Worm (Caenorhabditis elegans) whole organism, late embryonic: ENCODE data around the gene T28A11.16.

Experiments
- C38D4.7 ChIP-seq: fragments of 200-800 bp; sonication (Bioruptor generic); optimal IDR thresholded peaks from 2 replicates; lab custom pipeline; 2018; ENCODE audit warnings: mild to moderate bottlenecking, missing genetic modification characterization, moderate library complexity, missing compliant biosample characterization
- K02D7.2 ChIP-seq: sonication (generic microtip); optimal IDR thresholded peaks from 2 replicates; lab custom pipeline; 2017; ENCODE audit warnings: mild to moderate bottlenecking, missing genetic modification characterization, missing compliant biosample characterization
- K09A11.1 ChIP-seq: sonication (generic microtip); optimal IDR thresholded peaks from 2 replicates; lab custom pipeline; 2017; ENCODE audit warnings: antibody characterized with exemption, mild to moderate bottlenecking, missing genetic modification characterization, missing compliant biosample characterization; ENCODE audit not compliant: insufficient read depth
- T23F11.4 ChIP-seq: fragments of 200-800 bp; sonication (Bioruptor generic); optimal IDR thresholded peaks from 2 replicates; lab custom pipeline; 2018; ENCODE audit warnings: mild to moderate bottlenecking, missing genetic modification characterization, missing compliant biosample characterization
- ama-1 ChIP-seq: fragments of 150-350 bp; optimal IDR thresholded peaks from 2 replicates; lab custom pipeline; 2014
- ceh-14 ChIP-seq: sonication (generic microtip); optimal IDR thresholded peaks from 2 replicates; lab custom pipeline; 2016; ENCODE audit warnings: missing genotype, missing genetic modification characterization, missing compliant biosample characterization
- ceh-19 ChIP-seq: fragments of 200-800 bp; sonication (Bioruptor generic); optimal IDR thresholded peaks from 2 replicates; lab custom pipeline; 2018; ENCODE audit warnings: mild to moderate bottlenecking, missing genetic modification characterization, missing compliant biosample characterization
- ceh-22 ChIP-seq: sonication (generic microtip); optimal IDR thresholded peaks from 2 replicates; lab custom pipeline; 2017; ENCODE audit warnings: missing biosample characterization, missing genetic modification characterization
- ceh-34 ChIP-seq: sonication (generic microtip); optimal IDR thresholded peaks from 2 replicates; lab custom pipeline; 2016; ENCODE audit warnings: mild to moderate bottlenecking, missing genetic modification characterization, missing compliant biosample characterization
- ceh-48 ChIP-seq: sonication (generic microtip); optimal IDR thresholded peaks from 2 replicates; lab custom pipeline; 2016; ENCODE audit warnings: missing genetic modification characterization, inconsistent platforms, missing compliant biosample characterization
- ceh-6 ChIP-seq: fragments of 200-800 bp; sonication (Bioruptor generic); optimal IDR thresholded peaks from 2 replicates; lab custom pipeline; 2018; ENCODE audit warnings: mild to moderate bottlenecking, missing genetic modification characterization, missing compliant biosample characterization
- che-1 ChIP-seq: sonication (generic microtip); optimal IDR thresholded peaks from 2 replicates; lab custom pipeline; 2016; ENCODE audit warnings: mild to moderate bottlenecking, missing genetic modification characterization, missing compliant biosample characterization
- dmd-4 ChIP-seq: sonication (generic microtip); optimal IDR thresholded peaks from 2 replicates; lab custom pipeline; 2016; ENCODE audit warnings: borderline replicate concordance, missing genetic modification characterization, missing compliant biosample characterization
- dve-1 ChIP-seq: sonication (generic microtip); optimal IDR thresholded peaks from 2 replicates; lab custom pipeline; 2017; ENCODE audit warnings: antibody characterized with exemption, mild to moderate bottlenecking, missing genetic modification characterization, missing compliant biosample characterization
- elt-2 ChIP-seq: sonication (generic microtip); optimal IDR thresholded peaks from 2 replicates; lab custom pipeline; 2016; ENCODE audit warnings: missing genetic modification reagents, missing genetic modification characterization, missing compliant biosample characterization
- elt-4 ChIP-seq: sonication (generic microtip); optimal IDR thresholded peaks from 2 replicates; lab custom pipeline; 2016; ENCODE audit warnings: missing genetic modification characterization, missing compliant biosample characterization
- hlh-13 ChIP-seq: fragments of 200-800 bp; sonication (Bioruptor generic); optimal IDR thresholded peaks from 2 replicates; lab custom pipeline; 2018; ENCODE audit warnings: mild to moderate bottlenecking, missing genetic modification characterization, missing compliant biosample characterization
- hlh-30 ChIP-seq: sonication (generic microtip); optimal IDR thresholded peaks from 2 replicates; lab custom pipeline; 2017; ENCODE audit warnings: antibody characterized with exemption, missing genetic modification characterization, missing compliant biosample characterization; ENCODE audit not compliant: insufficient read depth
- hlh-8 ChIP-seq: sonication (generic microtip); optimal IDR thresholded peaks from 2 replicates; lab custom pipeline; 2016; ENCODE audit warnings: missing genotype, missing genetic modification characterization, missing compliant biosample characterization
- lin-11 ChIP-seq: fragments of 200-800 bp; sonication (Bioruptor generic); optimal IDR thresholded peaks from 2 replicates; lab custom pipeline; 2018; ENCODE audit warnings: mild to moderate bottlenecking, missing genetic modification characterization, missing compliant biosample characterization
- madf-2 ChIP-seq: sonication (generic microtip); optimal IDR thresholded peaks from 2 replicates; lab custom pipeline; 2017; ENCODE audit warnings: missing genetic modification characterization, missing compliant biosample characterization
- npax-4 ChIP-seq: sonication (generic microtip); optimal IDR thresholded peaks from 2 replicates; lab custom pipeline; 2016; ENCODE audit warnings: missing genetic modification characterization, missing compliant biosample characterization
- odd-2 ChIP-seq: sonication (generic microtip); optimal IDR thresholded peaks from 2 replicates; lab custom pipeline; 2017; ENCODE audit warnings: antibody characterized with exemption, mild to moderate bottlenecking, missing genetic modification characterization, missing compliant biosample characterization
- pag-3 ChIP-seq: sonication (generic microtip); optimal IDR thresholded peaks from 2 replicates; lab custom pipeline; 2016; ENCODE audit warnings: missing compliant biosample characterization, missing genetic modification characterization, borderline replicate concordance
- pha-4 ChIP-seq: fragments of 150-350 bp; optimal IDR thresholded peaks from 2 replicates; lab custom pipeline; 2018; ENCODE audit warnings: missing biosample characterization, missing genetic modification reagents, missing genetic modification characterization
- pqm-1 ChIP-seq: sonication (generic microtip); optimal IDR thresholded peaks from 2 replicates; lab custom pipeline; 2016; ENCODE audit warnings: missing genetic modification characterization, missing compliant biosample characterization
- pros-1 ChIP-seq: fragments of 150-350 bp; optimal IDR thresholded peaks from 2 replicates; lab custom pipeline; 2014; ENCODE audit warnings: missing biosample characterization, missing genetic modification reagents, missing genetic modification characterization
- sox-2 ChIP-seq: fragments of 200-800 bp; sonication (Bioruptor generic); IDR thresholded peaks from 2 replicates; pipeline ENCODE4 v1.3.6; 2022; ENCODE audit warnings: missing genetic modification reagents, missing genetic modification characterization, missing compliant biosample characterization
- syd-9 ChIP-seq: sonication (generic microtip); optimal IDR thresholded peaks from 2 replicates; lab custom pipeline; 2016; ENCODE audit warnings: mild to moderate bottlenecking, missing genetic modification characterization, moderate library complexity, missing compliant biosample characterization
- unc-42 ChIP-seq: sonication (generic microtip); optimal IDR thresholded peaks from 2 replicates; lab custom pipeline; 2016; ENCODE audit warnings: missing genotype, missing genetic modification characterization, missing compliant biosample characterization
- unc-55 ChIP-seq: sonication (generic microtip); optimal IDR thresholded peaks from 2 replicates; lab custom pipeline; 2017; ENCODE audit warnings: missing biosample characterization, missing genetic modification reagents, missing genetic modification characterization
- unc-86 ChIP-seq: sonication (generic microtip); optimal IDR thresholded peaks from 2 replicates; lab custom pipeline; 2016; ENCODE audit warnings: missing genetic modification characterization, missing compliant biosample characterization

T28A11.16 gene

ce11 chrV:3266189-3266588, 7.2 kb upstream of the T28A11.16 start, which contains the start of gene T28A11.17:
Gene T28A11.17, minus strand, starts transcription at chrV:3266289.
- TF ChIP-seq dve-1 (tag; lab: Kevin White, UChicago), result no peak
- TF ChIP-seq K02D7.2 (tag; lab: Kevin White, UChicago), result no peak
- no peak for TF ChIP-seq odd-2
- no peak for TF ChIP-seq unc-42
- TF ChIP-seq ceh-34 (tag; lab: Kevin White, UChicago), result no peak
- no peak for TF ChIP-seq K09A11.1 (tag; lab: Kevin White, UChicago)
- TF ChIP-seq elt-2 (tag; lab: Kevin White, UChicago), result no peak
- no peak for TF ChIP-seq elt-4
- TF ChIP-seq ceh-19, result no peak
- no peak for TF ChIP-seq unc-86
- TF ChIP-seq ama-1 (lab: Kevin White, UChicago), result no peak

ce11 chrV:3260075-3260474, 1.1 kb upstream of the T28A11.16 start, which contains the start of gene srbc-5:
Gene srbc-5, plus strand, starts transcription at chrV:3260375.
- no peak for TF ChIP-seq syd-9 (tag; lab: Kevin White, UChicago)
- TF ChIP-seq sox-2 (GFP tag; lab: Robert Waterston, UW), result no peak
- TF ChIP-seq elt-4, result no peak
- TF ChIP-seq npax-4 (tag; lab: Kevin White, UChicago), result no peak
- TF ChIP-seq unc-42, result no peak
- no peak for TF ChIP-seq C38D4.7 (GFP tag; lab: Kevin White, UChicago)
- TF ChIP-seq dmd-4, result no peak
- TF ChIP-seq pha-4 (tag; lab: Kevin White, UChicago), result no peak
- TF ChIP-seq ceh-22, result no peak
- no peak for TF ChIP-seq madf-2 (tag; lab: Kevin White, UChicago)
- TF ChIP-seq hlh-13, result no peak

- TF ChIP-seq elt-4 (no peak), ceh-48 (tag; lab: Kevin White, UChicago) (no peak), lin-11 (tag; lab: Kevin White, UChicago) (no peak), odd-2 (no peak)
- TF ChIP-seq, all 69 proteins: peak for 0
Observed at ce11 chrV:3257277-3257676, 1.7 kb downstream of the T28A11.16 start, which contains the start of gene T28A11.22. Gene T28A11.22, plus strand, starts transcription at chrV:3257577.

ce11 chrV:3256809-3257208, 2.2 kb downstream of the T28A11.16 start:
- TF ChIP-seq hlh-8 (peak; percentile 30), hlh-30 (tag; lab: Kevin White, UChicago) (peak; percentile 37), unc-55 (no peak), T23F11.4 (GFP tag; lab: Kevin White, UChicago) (no peak)

- no peak for TF ChIP-seq pros-1 (tag; lab: Kevin White, UChicago)
Observed at ce11 chrV:3256051-3256450, 3.0 kb downstream of the T28A11.16 start, which contains the start of gene srt-63. Gene srt-63, minus strand, starts transcription at chrV:3256151.

ce11 chrV:3250153-3250552, 8.9 kb downstream of the T28A11.16 start, which contains the start of gene T28A11.13:
Gene T28A11.13, minus strand, starts transcription at chrV:3250253.
- TF ChIP-seq ceh-48 (tag; lab: Kevin White, UChicago) (no peak), pros-1 (tag; lab: Kevin White, UChicago) (no peak), ceh-14 (no peak)
- TF ChIP-seq, all 69 proteins: peak for 0

ce11 chrV:3247515-3247914, 11.5 kb downstream of the T28A11.16 start, which contains the start of gene srj-8:
Gene srj-8, plus strand, starts transcription at chrV:3247815.
- TF ChIP-seq pqm-1 (tag; lab: Kevin White, UChicago) (no peak), che-1 (tag; lab: Kevin White, UChicago) (no peak), dmd-4 (no peak), sox-2 (GFP tag; lab: Robert Waterston, UW) (no peak), ceh-6 (GFP tag; lab: Kevin White, UChicago) (no peak), pag-3 (tag; lab: Kevin White, UChicago) (no peak)
